Worm (Caenorhabditis elegans) whole organism, L4 larva: ENCODE results near the gene Y34B4A.4.
A peak's percentile ranks its signal among the peaks of the same experiment; 100 is the strongest.

Source experiments
- D1046.2 ChIP-seq: fragments of 200-800 bp; sonication (Bioruptor generic); IDR thresholded peaks from 2 replicates; pipeline ENCODE4 v1.3.6; 2022; ENCODE audit warnings: missing genetic modification characterization, missing compliant biosample characterization
- F10B5.3 ChIP-seq: sonication (generic microtip); optimal IDR thresholded peaks from 2 replicates; lab custom pipeline; 2016; ENCODE audit warnings: mild to moderate bottlenecking, missing genetic modification characterization, missing compliant biosample characterization
- F26F4.8 ChIP-seq: fragments of 200-800 bp; sonication (Bioruptor generic); conservative IDR thresholded peaks from 2 replicates; pipeline ENCODE4 v1.3.6; 2022; ENCODE audit warnings: missing genetic modification characterization, missing compliant biosample characterization
- F44E2.7 ChIP-seq: fragments of 200-800 bp; sonication (Bioruptor generic); IDR thresholded peaks from 2 replicates; pipeline ENCODE4 v2.1.2; 2022; ENCODE audit warnings: missing genetic modification characterization, missing compliant biosample characterization
- F49E8.2 ChIP-seq: sonication (generic microtip); optimal IDR thresholded peaks from 2 replicates; lab custom pipeline; 2016; ENCODE audit warnings: missing compliant biosample characterization, mild to moderate bottlenecking, missing genetic modification characterization, borderline replicate concordance
- R02D3.7 ChIP-seq: fragments of 150-350 bp; sonication (generic microtip); optimal IDR thresholded peaks from 3 replicates; lab custom pipeline; 2014; ENCODE audit warnings: missing biosample characterization, missing genetic modification characterization
- T26A8.4 ChIP-seq: fragments of 200-800 bp; sonication (Bioruptor generic); IDR thresholded peaks from 2 replicates; pipeline ENCODE4 v1.3.6; 2022; ENCODE audit warnings: missing genetic modification characterization, missing compliant biosample characterization
- ZK337.2 ChIP-seq: fragments of 200-800 bp; sonication (Bioruptor generic); IDR thresholded peaks from 2 replicates; pipeline ENCODE4 v1.3.6; 2022; ENCODE audit warnings: missing genetic modification reagents, missing genetic modification characterization, missing compliant biosample characterization
- aly-2 ChIP-seq: sonication (generic microtip); optimal IDR thresholded peaks from 2 replicates; lab custom pipeline; 2018; ENCODE audit warnings: missing biosample characterization, missing genetic modification characterization
- ama-1 ChIP-seq: fragments of 150-350 bp; optimal IDR thresholded peaks from 2 replicates; lab custom pipeline; 2014; ENCODE audit warnings: inconsistent platforms, mixed read lengths
- attf-4 ChIP-seq: sonication (generic microtip); optimal IDR thresholded peaks from 3 replicates; lab custom pipeline; 2017; ENCODE audit warnings: missing biosample characterization, missing genetic modification characterization
- ceh-82 ChIP-seq: sonication (generic microtip); optimal IDR thresholded peaks from 2 replicates; lab custom pipeline; 2017; ENCODE audit warnings: missing biosample characterization, missing genetic modification characterization
- ces-1 ChIP-seq: fragments of 150-350 bp; sonication (generic microtip); optimal IDR thresholded peaks from 4 replicates; lab custom pipeline; 2014; ENCODE audit warnings: missing biosample characterization, missing genetic modification reagents, missing genetic modification characterization
- daf-12 ChIP-seq: fragments of 150-350 bp; optimal IDR thresholded peaks from 2 replicates; lab custom pipeline; 2014; ENCODE audit warnings: missing biosample characterization, missing genetic modification reagents, missing genetic modification characterization
- daf-16 ChIP-seq, 3 experiments: sonication (generic microtip); optimal IDR thresholded peaks; 2 replicates each; lab custom pipeline; 2016 to 2017; ENCODE audit warnings: missing genetic modification characterization in 3 of 3, missing genetic modification reagents in 3 of 3, mild to moderate bottlenecking in 2 of 3, missing compliant biosample characterization in 2 of 3, missing biosample characterization in 1 of 3, moderate library complexity in 1 of 3
- dpl-1 ChIP-seq: fragments of 150-350 bp; optimal IDR thresholded peaks from 2 replicates; lab custom pipeline; 2014; ENCODE audit warnings: missing biosample characterization, missing genetic modification reagents, missing genetic modification characterization
- duxl-1 ChIP-seq: sonication (generic microtip); optimal IDR thresholded peaks from 2 replicates; lab custom pipeline; 2016; ENCODE audit warnings: mild to moderate bottlenecking, missing genetic modification characterization, moderate library complexity, missing compliant biosample characterization; ENCODE audit not compliant: poor library complexity
- gei-8 ChIP-seq: fragments of 200-800 bp; sonication (Bioruptor generic); optimal IDR thresholded peaks from 2 replicates; lab custom pipeline; 2018; ENCODE audit warnings: mild to moderate bottlenecking, missing genetic modification characterization, missing compliant biosample characterization
- hif-1 ChIP-seq, 2 experiments: sonication (generic microtip); optimal IDR thresholded peaks; 2 replicates each; lab custom pipeline; 2016 to 2017; ENCODE audit warnings: missing compliant biosample characterization in 2 of 2, missing genetic modification characterization in 2 of 2, missing genetic modification reagents in 2 of 2, missing genotype in 2 of 2, mild to moderate bottlenecking in 1 of 2
- hlh-11 ChIP-seq: fragments of 200-800 bp; sonication (Bioruptor generic); optimal IDR thresholded peaks from 2 replicates; lab custom pipeline; 2018; ENCODE audit warnings: mild to moderate bottlenecking, missing genetic modification characterization, missing compliant biosample characterization
- hlh-30 ChIP-seq: sonication (generic microtip); optimal IDR thresholded peaks from 2 replicates; lab custom pipeline; 2017; ENCODE audit warnings: antibody characterized with exemption, mild to moderate bottlenecking, missing genetic modification characterization, missing compliant biosample characterization; ENCODE audit not compliant: insufficient read depth
- lim-7 ChIP-seq: fragments of 200-800 bp; sonication (Bioruptor generic); IDR thresholded peaks from 2 replicates; pipeline ENCODE4 v1.3.6; 2022; ENCODE audit warnings: missing genetic modification characterization, missing compliant biosample characterization
- lin-13 ChIP-seq: fragments of 150-350 bp; optimal IDR thresholded peaks from 2 replicates; lab custom pipeline; 2014; ENCODE audit warnings: missing biosample characterization, missing genetic modification reagents, missing genetic modification characterization
- lin-15B ChIP-seq: fragments of 150-350 bp; sonication (generic microtip); optimal IDR thresholded peaks from 3 replicates; lab custom pipeline; 2014; ENCODE audit warnings: missing biosample characterization, missing genetic modification characterization
- lin-38 ChIP-seq: fragments of 200-800 bp; sonication (Bioruptor generic); IDR thresholded peaks from 2 replicates; pipeline ENCODE4 v1.3.6; 2022; ENCODE audit warnings: missing genetic modification reagents, missing genetic modification characterization, missing compliant biosample characterization
- lin-39 ChIP-seq: fragments of 150-350 bp; optimal IDR thresholded peaks from 2 replicates; lab custom pipeline; 2014; ENCODE audit warnings: missing biosample characterization, missing genetic modification reagents, missing genetic modification characterization
- lsy-2 ChIP-seq, 2 experiments: fragments of 150-350 bp in 1 of 2; sonication (generic microtip) in 1 of 2; optimal IDR thresholded peaks; 2 replicates each; lab custom pipeline; 2014 to 2017; ENCODE audit warnings: missing biosample characterization in 2 of 2, missing genetic modification characterization in 2 of 2
- madf-5 ChIP-seq, 2 experiments: fragments of 200-800 bp; sonication (Bioruptor generic); IDR thresholded peaks; 2 replicates each; pipeline ENCODE4 v1.3.6; 2022; ENCODE audit warnings: missing compliant biosample characterization in 2 of 2, missing genetic modification characterization in 2 of 2
- mdl-1 ChIP-seq, 2 experiments: fragments of 150-350 bp in 1 of 2; sonication (generic microtip) in 1 of 2; optimal IDR thresholded peaks; 2 replicates each; lab custom pipeline; 2014 to 2017; ENCODE audit warnings: missing biosample characterization in 2 of 2, missing genetic modification characterization in 2 of 2
- mes-2 ChIP-seq: sonication (generic microtip); optimal IDR thresholded peaks from 2 replicates; lab custom pipeline; 2016; ENCODE audit warnings: missing genotype, mild to moderate bottlenecking, missing genetic modification characterization, missing compliant biosample characterization; ENCODE audit not compliant: poor library complexity, severe bottlenecking
- mxl-2 ChIP-seq: fragments of 200-800 bp; sonication (Bioruptor generic); conservative IDR thresholded peaks from 2 replicates; pipeline ENCODE4 v1.3.6; 2022; ENCODE audit warnings: missing genetic modification reagents, missing genetic modification characterization, missing compliant biosample characterization
- mxl-3 ChIP-seq: fragments of 200-800 bp; sonication (Bioruptor generic); optimal IDR thresholded peaks from 2 replicates; lab custom pipeline; 2018; ENCODE audit warnings: mild to moderate bottlenecking, missing genetic modification characterization, missing compliant biosample characterization
- nhr-10 ChIP-seq: fragments of 150-350 bp; optimal IDR thresholded peaks from 2 replicates; lab custom pipeline; 2014; ENCODE audit warnings: missing biosample characterization, missing genetic modification characterization
- nhr-102 ChIP-seq: sonication (generic microtip); optimal IDR thresholded peaks from 2 replicates; lab custom pipeline; 2016; ENCODE audit warnings: mild to moderate bottlenecking, missing genetic modification characterization, moderate library complexity, missing compliant biosample characterization
- nhr-11 ChIP-seq: fragments of 150-350 bp; optimal IDR thresholded peaks from 2 replicates; lab custom pipeline; 2014; ENCODE audit warnings: missing biosample characterization, missing genetic modification characterization
- nhr-111 ChIP-seq: fragments of 200-800 bp; sonication (Bioruptor generic); optimal IDR thresholded peaks from 2 replicates; lab custom pipeline; 2018; ENCODE audit warnings: mild to moderate bottlenecking, missing genetic modification characterization, missing compliant biosample characterization
- nhr-237 ChIP-seq: sonication (generic microtip); optimal IDR thresholded peaks from 2 replicates; lab custom pipeline; 2017; ENCODE audit warnings: missing biosample characterization, missing genetic modification characterization
- nhr-28 ChIP-seq: fragments of 150-350 bp; optimal IDR thresholded peaks from 2 replicates; lab custom pipeline; 2014; ENCODE audit warnings: missing biosample characterization, missing genetic modification characterization
- nhr-41 ChIP-seq: fragments of 200-800 bp; sonication (Bioruptor generic); IDR thresholded peaks from 2 replicates; pipeline ENCODE4 v1.3.6; 2022; ENCODE audit warnings: missing genetic modification reagents, missing genetic modification characterization, missing compliant biosample characterization
- nhr-48 ChIP-seq: sonication (generic microtip); optimal IDR thresholded peaks from 2 replicates; lab custom pipeline; 2016; ENCODE audit warnings: mild to moderate bottlenecking, missing genetic modification characterization, missing compliant biosample characterization
- nhr-77 ChIP-seq: fragments of 150-350 bp; optimal IDR thresholded peaks from 2 replicates; lab custom pipeline; 2014; ENCODE audit warnings: missing biosample characterization, missing genetic modification characterization
- set-16 ChIP-seq: fragments of 200-800 bp; sonication (Bioruptor generic); IDR thresholded peaks from 2 replicates; pipeline ENCODE4 v1.3.6; 2022; ENCODE audit warnings: missing genetic modification reagents, missing genetic modification characterization, missing compliant biosample characterization
- skn-1 ChIP-seq: fragments of 150-350 bp; optimal IDR thresholded peaks from 2 replicates; lab custom pipeline; 2014; ENCODE audit warnings: missing biosample characterization, missing genetic modification characterization
- snpc-4 ChIP-seq: fragments of 150-350 bp; optimal IDR thresholded peaks from 2 replicates; lab custom pipeline; 2014; ENCODE audit warnings: missing biosample characterization, missing genetic modification characterization
- tag-97 ChIP-seq: fragments of 200-800 bp; sonication (Bioruptor generic); IDR thresholded peaks from 2 replicates; pipeline ENCODE4 v1.3.6; 2022; ENCODE audit warnings: missing genetic modification characterization, missing compliant biosample characterization
- tra-1 ChIP-seq: fragments of 200-800 bp; sonication (Bioruptor generic); IDR thresholded peaks from 2 replicates; pipeline ENCODE4 v1.3.6; 2022; ENCODE audit warnings: missing genetic modification reagents, missing genetic modification characterization, missing compliant biosample characterization
- unc-130 ChIP-seq: sonication (generic microtip); optimal IDR thresholded peaks from 2 replicates; lab custom pipeline; 2016; ENCODE audit warnings: missing genetic modification reagents, missing genetic modification characterization, missing compliant biosample characterization
- vab-7 ChIP-seq: fragments of 200-800 bp; sonication (Bioruptor generic); IDR thresholded peaks from 2 replicates; pipeline ENCODE4 v1.3.6; 2022; ENCODE audit warnings: missing genetic modification reagents, missing genetic modification characterization, missing compliant biosample characterization
- zfp-2 ChIP-seq: sonication (generic microtip); optimal IDR thresholded peaks from 2 replicates; lab custom pipeline; 2016; ENCODE audit warnings: mild to moderate bottlenecking, missing genetic modification characterization, missing compliant biosample characterization
- zip-11 ChIP-seq: fragments of 200-800 bp; sonication (Bioruptor generic); IDR thresholded peaks from 2 replicates; pipeline ENCODE4 v1.3.6; 2022; ENCODE audit warnings: missing genetic modification characterization, missing compliant biosample characterization
- zip-2 ChIP-seq: fragments of 150-350 bp; optimal IDR thresholded peaks from 2 replicates; lab custom pipeline; 2014; ENCODE audit warnings: missing biosample characterization, missing genetic modification characterization
- ztf-11 ChIP-seq: fragments of 150-350 bp; optimal IDR thresholded peaks from 2 replicates; lab custom pipeline; 2014; ENCODE audit warnings: missing biosample characterization, missing genetic modification characterization
- ztf-7 ChIP-seq: fragments of 150-350 bp; optimal IDR thresholded peaks from 2 replicates; lab custom pipeline; 2014; ENCODE audit warnings: missing biosample characterization, missing genetic modification characterization

The Y34B4A.4 gene

ce11 chrX:5252798-5253197 lies 11.3 kb upstream of the Y34B4A.4 start, which contains the start of gene nspg-14 (continued):
- no peak for TF ChIP-seq lin-39 (tag; lab: Kevin White, UChicago)
- peak; percentile 41 for TF ChIP-seq mes-2
- no peak for TF ChIP-seq nhr-237 (tag; lab: Kevin White, UChicago)
- no peak for TF ChIP-seq ceh-82 (tag; lab: Kevin White, UChicago)
- no peak for TF ChIP-seq zfp-2 (tag; lab: Kevin White, UChicago)
- TF ChIP-seq skn-1 = no peak
- no peak for TF ChIP-seq F49E8.2 (tag; lab: Kevin White, UChicago)
- TF ChIP-seq mdl-1 (tag; optimal IDR thresholded peaks at IDR 0.05; lab: Kevin White, UChicago) = peak in 1 of 2 experiments; percentile 21
- TF ChIP-seq ztf-7 (tag; lab: Kevin White, UChicago) = no peak
- TF ChIP-seq hlh-30 (tag; lab: Kevin White, UChicago) = peak; percentile 2
- TF ChIP-seq hlh-11 (tag; lab: Kevin White, UChicago) = peak; percentile 75
- TF ChIP-seq tag-97 = no peak
- no peak for TF ChIP-seq dpl-1 (GFP tag; lab: Kevin White, UChicago)
- no peak for TF ChIP-seq nhr-111
- TF ChIP-seq F26F4.8 = no peak
- TF ChIP-seq gei-8 (GFP tag; lab: Kevin White, UChicago) = no peak
- TF ChIP-seq hif-1 (tag; optimal IDR thresholded peaks at IDR 0.05; lab: Kevin White, UChicago) = no peak
- TF ChIP-seq F44E2.7 (GFP tag; lab: Robert Waterston, UW) = no peak
- TF ChIP-seq D1046.2 = no peak
- no peak for TF ChIP-seq lin-15B (tag; lab: Kevin White, UChicago)
- no peak for TF ChIP-seq T26A8.4
- TF ChIP-seq R02D3.7 (tag; lab: Kevin White, UChicago) = no peak
- no peak for TF ChIP-seq madf-5 (GFP tag; IDR thresholded peaks at IDR 0.05; lab: Robert Waterston, UW)
- peak; percentile 36 for TF ChIP-seq mxl-3
- TF ChIP-seq nhr-11 (tag; lab: Kevin White, UChicago) = no peak
- no peak for TF ChIP-seq F10B5.3 (tag; lab: Kevin White, UChicago)
- TF ChIP-seq aly-2 = no peak
- no peak for TF ChIP-seq nhr-10 (tag; lab: Kevin White, UChicago)
- no peak for TF ChIP-seq nhr-77 (tag; lab: Kevin White, UChicago)
- TF ChIP-seq ces-1 (GFP tag; lab: Kevin White, UChicago) = no peak
- TF ChIP-seq snpc-4 (tag; lab: Kevin White, UChicago) = no peak
- no peak for TF ChIP-seq ZK337.2 (GFP tag; lab: Robert Waterston, UW)
- no peak for TF ChIP-seq mxl-2
- no peak for TF ChIP-seq zip-2 (tag; lab: Kevin White, UChicago)
- no peak for TF ChIP-seq ztf-11 (tag; lab: Kevin White, UChicago)
- 0 out of 2 replicates have a peak, but pooled peaks have one; percentile 12 for TF ChIP-seq tra-1 (GFP tag; lab: Robert Waterston, UW)
- no peak for TF ChIP-seq duxl-1 (tag; lab: Kevin White, UChicago)
- TF ChIP-seq ama-1 (lab: Kevin White, UChicago) = no peak
- no peak for TF ChIP-seq nhr-41
- TF ChIP-seq unc-130 (GFP tag; lab: Kevin White, UChicago) = no peak
- TF ChIP-seq nhr-48 (tag; lab: Kevin White, UChicago) = no peak
- no peak for TF ChIP-seq vab-7 (GFP tag; lab: Robert Waterston, UW)
- TF ChIP-seq daf-12 (tag; lab: Kevin White, UChicago) = no peak
- no peak for TF ChIP-seq lin-13 (GFP tag; lab: Kevin White, UChicago)
- no peak for TF ChIP-seq lim-7 (GFP tag; lab: Robert Waterston, UW)
- TF ChIP-seq lin-38 (GFP tag; lab: Robert Waterston, UW) = no peak
- TF ChIP-seq daf-16 (GFP tag; optimal IDR thresholded peaks at IDR 0.05; lab: Kevin White, UChicago) = no peak
- peak; percentile 69 for TF ChIP-seq daf-16 (tag; optimal IDR thresholded peaks at IDR 0.05; lab: Kevin White, UChicago)
- TF ChIP-seq nhr-28 (tag; lab: Kevin White, UChicago) = peak; percentile 73
- TF ChIP-seq nhr-102 (tag; lab: Kevin White, UChicago) = no peak
- no peak for TF ChIP-seq attf-4 (tag; lab: Kevin White, UChicago)
- no peak for TF ChIP-seq set-16
- no peak for TF ChIP-seq zip-11
- no peak for TF ChIP-seq lsy-2 (tag; optimal IDR thresholded peaks at IDR 0.05; lab: Kevin White, UChicago)
